Worm (Caenorhabditis elegans) whole organism, L4 larva: ENCODE results near the gene mrp-1.

ENCODE experiments used
- D1046.2 ChIP-seq: fragments of 200-800 bp; sonication (Bioruptor generic); IDR thresholded peaks from 2 replicates; pipeline ENCODE4 v1.3.6; 2022; ENCODE audit warnings: missing genetic modification characterization, missing compliant biosample characterization
- T26A8.4 ChIP-seq: fragments of 200-800 bp; sonication (Bioruptor generic); IDR thresholded peaks from 2 replicates; pipeline ENCODE4 v1.3.6; 2022; ENCODE audit warnings: missing genetic modification characterization, missing compliant biosample characterization
- ZK546.5 ChIP-seq, 2 experiments: sonication (generic microtip); optimal IDR thresholded peaks; 2 replicates each; lab custom pipeline; 2017; ENCODE audit warnings: missing biosample characterization in 2 of 2, missing genetic modification characterization in 2 of 2
- aha-1 ChIP-seq: fragments of 150-350 bp; peaks from one replicate; lab custom pipeline; 2014; ENCODE audit warnings: missing biosample characterization, missing genetic modification characterization
- ceh-28 ChIP-seq: fragments of 150-350 bp; optimal IDR thresholded peaks from 2 replicates; lab custom pipeline; 2014; ENCODE audit warnings: missing biosample characterization, missing genetic modification reagents, missing genetic modification characterization
- ceh-32 ChIP-seq: sonication (generic microtip); optimal IDR thresholded peaks from 2 replicates; lab custom pipeline; 2016; ENCODE audit warnings: mild to moderate bottlenecking, missing genetic modification characterization, missing compliant biosample characterization; ENCODE audit not compliant: poor library complexity
- ceh-62 ChIP-seq: sonication (generic microtip); optimal IDR thresholded peaks from 2 replicates; lab custom pipeline; 2017; ENCODE audit warnings: missing biosample characterization, missing genetic modification characterization
- ceh-82 ChIP-seq: sonication (generic microtip); optimal IDR thresholded peaks from 2 replicates; lab custom pipeline; 2017; ENCODE audit warnings: missing biosample characterization, missing genetic modification characterization
- ces-1 ChIP-seq: fragments of 150-350 bp; sonication (generic microtip); optimal IDR thresholded peaks from 4 replicates; lab custom pipeline; 2014; ENCODE audit warnings: missing biosample characterization, missing genetic modification reagents, missing genetic modification characterization
- daf-19 ChIP-seq: fragments of 200-800 bp; sonication (Bioruptor generic); conservative IDR thresholded peaks from 2 replicates; pipeline ENCODE4 v1.3.6; 2022; ENCODE audit warnings: missing genetic modification characterization, missing compliant biosample characterization
- dmd-9 ChIP-seq: fragments of 200-800 bp; sonication (Bioruptor generic); IDR thresholded peaks from 2 replicates; pipeline ENCODE4 v1.3.6; 2022; ENCODE audit warnings: missing genetic modification reagents, missing genetic modification characterization, missing compliant biosample characterization
- dpl-1 ChIP-seq: fragments of 150-350 bp; optimal IDR thresholded peaks from 2 replicates; lab custom pipeline; 2014; ENCODE audit warnings: missing biosample characterization, missing genetic modification reagents, missing genetic modification characterization
- dve-1 ChIP-seq: sonication (generic microtip); optimal IDR thresholded peaks from 2 replicates; lab custom pipeline; 2017; ENCODE audit warnings: antibody characterized with exemption, mild to moderate bottlenecking, missing genetic modification characterization, missing compliant biosample characterization; ENCODE audit not compliant: insufficient read depth
- egl-27 ChIP-seq: sonication (generic microtip); optimal IDR thresholded peaks from 3 replicates; lab custom pipeline; 2017; ENCODE audit warnings: missing biosample characterization, missing genetic modification reagents, missing genetic modification characterization
- gei-8 ChIP-seq: fragments of 200-800 bp; sonication (Bioruptor generic); optimal IDR thresholded peaks from 2 replicates; lab custom pipeline; 2018; ENCODE audit warnings: mild to moderate bottlenecking, missing genetic modification characterization, missing compliant biosample characterization
- hif-1 ChIP-seq, 2 experiments: sonication (generic microtip); optimal IDR thresholded peaks; 2 replicates each; lab custom pipeline; 2016 to 2017; ENCODE audit warnings: missing compliant biosample characterization in 2 of 2, missing genetic modification characterization in 2 of 2, missing genetic modification reagents in 2 of 2, missing genotype in 2 of 2, mild to moderate bottlenecking in 1 of 2
- lim-7 ChIP-seq: fragments of 200-800 bp; sonication (Bioruptor generic); IDR thresholded peaks from 2 replicates; pipeline ENCODE4 v1.3.6; 2022; ENCODE audit warnings: missing genetic modification characterization, missing compliant biosample characterization
- lin-39 ChIP-seq: fragments of 150-350 bp; optimal IDR thresholded peaks from 2 replicates; lab custom pipeline; 2014; ENCODE audit warnings: missing biosample characterization, missing genetic modification reagents, missing genetic modification characterization
- lir-3 ChIP-seq: sonication (generic microtip); optimal IDR thresholded peaks from 2 replicates; lab custom pipeline; 2016; ENCODE audit warnings: mild to moderate bottlenecking, missing genetic modification characterization, missing compliant biosample characterization
- lsy-2 ChIP-seq, 2 experiments: fragments of 150-350 bp in 1 of 2; sonication (generic microtip) in 1 of 2; optimal IDR thresholded peaks; 2 replicates each; lab custom pipeline; 2014 to 2017; ENCODE audit warnings: missing biosample characterization in 2 of 2, missing genetic modification characterization in 2 of 2
- madf-5 ChIP-seq, 2 experiments: fragments of 200-800 bp; sonication (Bioruptor generic); IDR thresholded peaks; 2 replicates each; pipeline ENCODE4 v1.3.6; 2022; ENCODE audit warnings: missing compliant biosample characterization in 2 of 2, missing genetic modification characterization in 2 of 2
- mdt-29 ChIP-seq: fragments of 200-800 bp; sonication (Bioruptor generic); IDR thresholded peaks from 2 replicates; pipeline ENCODE4 v1.3.6; 2022; ENCODE audit warnings: missing genetic modification reagents, missing genetic modification characterization, missing compliant biosample characterization
- nhr-102 ChIP-seq: sonication (generic microtip); optimal IDR thresholded peaks from 2 replicates; lab custom pipeline; 2016; ENCODE audit warnings: mild to moderate bottlenecking, missing genetic modification characterization, moderate library complexity, missing compliant biosample characterization
- nhr-41 ChIP-seq: fragments of 200-800 bp; sonication (Bioruptor generic); IDR thresholded peaks from 2 replicates; pipeline ENCODE4 v1.3.6; 2022; ENCODE audit warnings: missing genetic modification reagents, missing genetic modification characterization, missing compliant biosample characterization
- nhr-42 ChIP-seq: fragments of 200-800 bp; sonication (Bioruptor generic); IDR thresholded peaks from 2 replicates; pipeline ENCODE4 v1.3.6; 2022; ENCODE audit warnings: missing genetic modification characterization, missing compliant biosample characterization
- nhr-48 ChIP-seq: sonication (generic microtip); optimal IDR thresholded peaks from 2 replicates; lab custom pipeline; 2016; ENCODE audit warnings: mild to moderate bottlenecking, missing genetic modification characterization, missing compliant biosample characterization
- nhr-76 ChIP-seq: fragments of 150-350 bp; optimal IDR thresholded peaks from 2 replicates; lab custom pipeline; 2014; ENCODE audit warnings: missing biosample characterization, missing genetic modification characterization
- rbr-2 ChIP-seq: sonication (generic microtip); optimal IDR thresholded peaks from 2 replicates; lab custom pipeline; 2016; ENCODE audit warnings: missing genotype, missing genetic modification characterization, missing compliant biosample characterization
- saeg-2 ChIP-seq: fragments of 200-800 bp; sonication (Bioruptor generic); IDR thresholded peaks from 2 replicates; pipeline ENCODE4 v1.3.6; 2022; ENCODE audit warnings: missing genetic modification reagents, missing genetic modification characterization, missing compliant biosample characterization
- set-16 ChIP-seq: fragments of 200-800 bp; sonication (Bioruptor generic); IDR thresholded peaks from 2 replicates; pipeline ENCODE4 v1.3.6; 2022; ENCODE audit warnings: missing genetic modification reagents, missing genetic modification characterization, missing compliant biosample characterization
- skn-1 ChIP-seq: fragments of 150-350 bp; optimal IDR thresholded peaks from 2 replicates; lab custom pipeline; 2014; ENCODE audit warnings: missing biosample characterization, missing genetic modification characterization
- snpc-1.2 ChIP-seq: fragments of 200-800 bp; sonication (Bioruptor generic); IDR thresholded peaks from 2 replicates; pipeline ENCODE4 v1.3.6; 2022; ENCODE audit warnings: missing genetic modification reagents, missing genetic modification characterization, missing compliant biosample characterization
- snpc-4 ChIP-seq: fragments of 150-350 bp; optimal IDR thresholded peaks from 2 replicates; lab custom pipeline; 2014; ENCODE audit warnings: missing biosample characterization, missing genetic modification characterization
- unc-39 ChIP-seq: sonication (generic microtip); optimal IDR thresholded peaks from 2 replicates; lab custom pipeline; 2017; ENCODE audit warnings: missing biosample characterization, missing genetic modification characterization
- unc-62 ChIP-seq, 3 experiments: fragments of 150-350 bp in 1 of 3; sonication (generic microtip); optimal IDR thresholded peaks in 2 of 3; peaks in 1 of 3; 1 replicate in 1 of 3; 2 replicates in 2 of 3; lab custom pipeline; 2014 to 2017; ENCODE audit warnings: missing biosample characterization in 3 of 3, missing genetic modification characterization in 3 of 3, missing genetic modification reagents in 3 of 3, missing genotype in 1 of 3
- vab-7 ChIP-seq: fragments of 200-800 bp; sonication (Bioruptor generic); IDR thresholded peaks from 2 replicates; pipeline ENCODE4 v1.3.6; 2022; ENCODE audit warnings: missing genetic modification reagents, missing genetic modification characterization, missing compliant biosample characterization
- zag-1 ChIP-seq: fragments of 150-350 bp; optimal IDR thresholded peaks from 2 replicates; lab custom pipeline; 2014; ENCODE audit warnings: missing biosample characterization, missing genetic modification characterization
- zfp-3 ChIP-seq: fragments of 200-800 bp; sonication (Bioruptor generic); conservative IDR thresholded peaks from 2 replicates; pipeline ENCODE4 v1.3.6; 2022; ENCODE audit warnings: missing genetic modification reagents, missing genetic modification characterization, missing compliant biosample characterization

mrp-1 gene

ce11 chrX:587798-588197, at the start of gene mrp-1:
TSS of gene mrp-1 (minus strand) at chrX:587898.
- TF ChIP-seq daf-19 (GFP tag; lab: Robert Waterston, UW) (no peak), egl-27 (tag; lab: Kevin White, UChicago) (no peak), vab-7 (no peak), nhr-48 (tag; lab: Kevin White, UChicago) (no peak), ZK546.5 (tag; optimal IDR thresholded peaks at IDR 0.05; lab: Kevin White, UChicago) (no peak), gei-8 (GFP tag; lab: Kevin White, UChicago) (no peak), D1046.2 (GFP tag; lab: Robert Waterston, UW) (no peak), nhr-42 (GFP tag; lab: Robert Waterston, UW) (no peak), dmd-9 (GFP tag; lab: Robert Waterston, UW) (no peak), lir-3 (no peak)

- TF ChIP-seq zfp-3 (GFP tag; lab: Robert Waterston, UW) (no peak), madf-5 (GFP tag; IDR thresholded peaks at IDR 0.05; lab: Robert Waterston, UW) (no peak), gei-8 (GFP tag; lab: Kevin White, UChicago) (no peak), zag-1 (tag; lab: Kevin White, UChicago) (no peak), lin-39 (tag; lab: Kevin White, UChicago) (no peak), egl-27 (tag; lab: Kevin White, UChicago) (no peak), hif-1 (tag; optimal IDR thresholded peaks at IDR 0.05; lab: Kevin White, UChicago) (no peak)
- TF ChIP-seq, all 104 proteins: peak for 0
Observed at ce11 chrX:636893-637292, 49.2 kb upstream of the mrp-1 start, which contains the start of gene pha-2. TSS of gene pha-2 (minus strand) at chrX:636993.

- TF ChIP-seq dve-1 (tag; lab: Kevin White, UChicago): no peak
- peak in 1 of 2 experiments; percentile 50 for TF ChIP-seq unc-62 (GFP tag; optimal IDR thresholded peaks at IDR 0.05 in 1 of 2; lab: Kevin White, UChicago)
- TF ChIP-seq unc-62 (tag; optimal IDR thresholded peaks at IDR 0.05; lab: Kevin White, UChicago): no peak
- no peak for TF ChIP-seq zfp-3 (GFP tag; lab: Robert Waterston, UW)
- no peak for TF ChIP-seq ceh-82
Observed at ce11 chrX:629134-629533, 41.4 kb upstream of the mrp-1 start, which contains the start of gene M6.4. TSS of gene M6.4 (plus strand) at chrX:629188.

ce11 chrX:621688-622087, 34.0 kb upstream of the mrp-1 start:
- TF ChIP-seq aha-1 (tag; lab: Kevin White, UChicago) (no peak), saeg-2 (GFP tag; lab: Robert Waterston, UW) (no peak), ces-1 (GFP tag; lab: Kevin White, UChicago) (no peak), T26A8.4 (GFP tag; lab: Robert Waterston, UW) (no peak), nhr-41 (GFP tag; lab: Robert Waterston, UW) (no peak), lsy-2 (tag; optimal IDR thresholded peaks at IDR 0.05; lab: Kevin White, UChicago) (no peak), rbr-2 (tag; lab: Kevin White, UChicago) (no peak), vab-7 (no peak)

DNA sequence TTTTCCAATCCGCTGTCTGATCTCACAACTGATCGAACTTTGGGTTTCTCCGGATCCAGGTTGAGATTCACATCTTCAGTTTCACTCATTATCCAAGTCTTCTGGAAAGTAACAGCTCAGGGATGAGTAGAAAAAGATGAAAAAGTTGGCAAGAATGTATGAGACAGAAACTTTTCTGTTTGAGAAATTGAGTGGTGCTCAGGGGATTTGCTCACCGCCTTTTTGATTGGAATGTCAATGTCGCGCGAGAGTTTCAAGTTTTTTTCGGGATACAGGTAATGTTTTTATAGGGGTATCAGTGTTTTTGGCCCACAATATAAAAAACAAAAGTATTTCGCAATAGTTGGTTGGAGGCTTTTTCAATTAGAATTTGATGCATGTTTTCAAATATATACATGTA, 33.5 kb upstream of the mrp-1 start, which contains the start of gene unc-96:
unc-96 (minus strand) TSS at position 101 of the 400 bp plus-strand sequence.
- TF ChIP-seq snpc-1.2 (no peak), mdt-29 (GFP tag; lab: Robert Waterston, UW) (no peak), lim-7 (GFP tag; lab: Robert Waterston, UW) (no peak), nhr-76 (tag; lab: Kevin White, UChicago) (no peak), set-16 (no peak), lir-3 (no peak), ZK546.5 (tag; optimal IDR thresholded peaks at IDR 0.05; lab: Kevin White, UChicago) (no peak), ceh-28 (tag; lab: Kevin White, UChicago) (no peak), nhr-48 (tag; lab: Kevin White, UChicago) (no peak), nhr-102 (tag; lab: Kevin White, UChicago) (no peak), dpl-1 (GFP tag; lab: Kevin White, UChicago) (no peak), unc-39 (no peak), skn-1 (tag; lab: Kevin White, UChicago) (no peak), ceh-32 (no peak), snpc-4 (tag; lab: Kevin White, UChicago) (no peak), zag-1 (tag; lab: Kevin White, UChicago) (no peak), ceh-62 (tag; lab: Kevin White, UChicago) (no peak)
- TF ChIP-seq, all 104 proteins: peak for 0
